Fruit fly (Drosophila melanogaster) whole organism, embryonic: ENCODE results near the gene trk.

ENCODE experiments used
- Abd-B ChIP-seq: fragments of 200-800 bp; sonication (Bioruptor generic); optimal IDR thresholded peaks from 2 replicates; lab custom pipeline; 2018; ENCODE audit warnings: missing biosample characterization, mild to moderate bottlenecking, missing genetic modification characterization, moderate library complexity
- Bgb ChIP-seq: fragments of 200-800 bp; sonication (Bioruptor generic); IDR thresholded peaks from 2 replicates; pipeline ENCODE4 v1.3.6; 2022; ENCODE audit warnings: missing biosample characterization, missing genetic modification characterization; ENCODE audit not compliant: partially characterized antibody
- CG1024 ChIP-seq: fragments of 200-800 bp; sonication (Bioruptor generic); IDR thresholded peaks from 2 replicates; pipeline ENCODE4 v1.3.6; 2022; ENCODE audit warnings: missing biosample characterization, missing genetic modification characterization
- CG10321 ChIP-seq: fragments of 200-800 bp; sonication (Bioruptor generic); IDR thresholded peaks from 2 replicates; pipeline ENCODE4 v1.3.6; 2022; ENCODE audit warnings: missing biosample characterization, missing genetic modification characterization
- CG10565 ChIP-seq: fragments of 200-800 bp; sonication (Bioruptor generic); optimal IDR thresholded peaks from 3 replicates; lab custom pipeline; 2016; ENCODE audit warnings: missing biosample characterization, mild to moderate bottlenecking, missing genetic modification characterization
- CG12659 ChIP-seq: fragments of 200-800 bp; sonication (Bioruptor generic); optimal IDR thresholded peaks from 3 replicates; lab custom pipeline; 2017; ENCODE audit warnings: mild to moderate bottlenecking, missing biosample characterization, missing genetic modification reagents, missing genetic modification characterization
- CG13287 ChIP-seq: fragments of 200-800 bp; sonication (Bioruptor generic); IDR thresholded peaks from 2 replicates; pipeline ENCODE4 v1.3.6; 2022; ENCODE audit warnings: missing biosample characterization, missing genetic modification characterization; ENCODE audit not compliant: partially characterized antibody
- CG13775 ChIP-seq: fragments of 200-800 bp; sonication (Bioruptor generic); optimal IDR thresholded peaks from 3 replicates; lab custom pipeline; 2017; ENCODE audit warnings: missing biosample characterization, mild to moderate bottlenecking, missing genetic modification characterization
- CG15269 ChIP-seq: fragments of 200-800 bp; sonication (Bioruptor generic); optimal IDR thresholded peaks from 2 replicates; lab custom pipeline; 2018; ENCODE audit warnings: missing biosample characterization, mild to moderate bottlenecking, missing genetic modification characterization, moderate library complexity
- CG1647 ChIP-seq: fragments of 200-800 bp; sonication (Bioruptor generic); optimal IDR thresholded peaks from 3 replicates; lab custom pipeline; 2016; ENCODE audit warnings: missing biosample characterization, missing genetic modification characterization
- CG17802 ChIP-seq: fragments of 200-800 bp; sonication (Bioruptor generic); optimal IDR thresholded peaks from 2 replicates; lab custom pipeline; 2018; ENCODE audit warnings: missing biosample characterization, mild to moderate bottlenecking, missing genetic modification characterization, moderate library complexity
- CG17912 ChIP-seq: fragments of 200-800 bp; sonication (Bioruptor generic); optimal IDR thresholded peaks from 2 replicates; lab custom pipeline; 2018; ENCODE audit warnings: missing biosample characterization, mild to moderate bottlenecking, missing genetic modification characterization
- CG18011 ChIP-seq: fragments of 200-800 bp; sonication (Bioruptor generic); optimal IDR thresholded peaks from 2 replicates; lab custom pipeline; 2017; ENCODE audit warnings: missing biosample characterization, missing genetic modification characterization, mild to moderate bottlenecking, moderate library complexity, missing genotype
- CG18262 ChIP-seq: fragments of 200-800 bp; optimal IDR thresholded peaks from 3 replicates; lab custom pipeline; 2019; ENCODE audit warnings: missing biosample characterization, mild to moderate bottlenecking, missing genetic modification characterization, moderate library complexity
- CG30020 ChIP-seq: fragments of 200-800 bp; optimal IDR thresholded peaks from 2 replicates; lab custom pipeline; 2019; ENCODE audit warnings: missing biosample characterization, mild to moderate bottlenecking, missing genetic modification characterization, moderate library complexity
- CG34224 ChIP-seq: fragments of 200-800 bp; sonication (Bioruptor generic); IDR thresholded peaks from 3 replicates; pipeline ENCODE4 v1.3.6; 2022; ENCODE audit warnings: missing biosample characterization, missing genetic modification characterization; ENCODE audit not compliant: partially characterized antibody
- CG34422 ChIP-seq: fragments of 200-800 bp; sonication (Bioruptor generic); IDR thresholded peaks from 3 replicates; pipeline ENCODE4 v1.3.6; 2022; ENCODE audit warnings: missing biosample characterization, missing genetic modification characterization
- CG3995 ChIP-seq: fragments of 200-800 bp; sonication (Bioruptor generic); optimal IDR thresholded peaks from 3 replicates; lab custom pipeline; 2016; ENCODE audit warnings: missing biosample characterization, missing genetic modification characterization
- CG6683 ChIP-seq: fragments of 200-800 bp; sonication (Bioruptor generic); optimal IDR thresholded peaks from 2 replicates; lab custom pipeline; 2017; ENCODE audit warnings: missing biosample characterization, mild to moderate bottlenecking, missing genetic modification characterization, missing genetic modification reagents
- CG6791 ChIP-seq: fragments of 200-800 bp; sonication (Bioruptor generic); IDR thresholded peaks from 3 replicates; pipeline ENCODE4 v1.3.6; 2022; ENCODE audit warnings: missing biosample characterization, missing genetic modification characterization; ENCODE audit not compliant: partially characterized antibody
- Chrac-16 ChIP-seq: fragments of 200-800 bp; sonication (Bioruptor generic); optimal IDR thresholded peaks from 3 replicates; lab custom pipeline; 2016; ENCODE audit warnings: missing biosample characterization, missing genetic modification characterization
- D19A ChIP-seq: fragments of 200-800 bp; optimal IDR thresholded peaks from 3 replicates; lab custom pipeline; 2019; ENCODE audit warnings: missing biosample characterization, mild to moderate bottlenecking, missing genetic modification characterization, moderate library complexity
- Dek ChIP-seq: fragments of 200-800 bp; sonication (Bioruptor generic); optimal IDR thresholded peaks from 3 replicates; lab custom pipeline; 2019; ENCODE audit warnings: missing biosample characterization, mild to moderate bottlenecking, missing genetic modification characterization, moderate library complexity
- Drgx ChIP-seq: fragments of 200-800 bp; sonication (Bioruptor generic); IDR thresholded peaks from 2 replicates; pipeline ENCODE4 v1.3.6; 2022; ENCODE audit warnings: missing biosample characterization, missing genetic modification characterization
- Hmx ChIP-seq: fragments of 200-800 bp; sonication (Bioruptor generic); optimal IDR thresholded peaks from 2 replicates; lab custom pipeline; 2016; ENCODE audit warnings: missing biosample characterization, missing genetic modification characterization
- MESR4 ChIP-seq: fragments of 200-800 bp; sonication (Bioruptor generic); optimal IDR thresholded peaks from 2 replicates; lab custom pipeline; 2018; ENCODE audit warnings: missing biosample characterization, mild to moderate bottlenecking, missing genetic modification characterization, moderate library complexity
- Myb ChIP-seq: fragments of 200-800 bp; sonication (Bioruptor generic); optimal IDR thresholded peaks from 2 replicates; lab custom pipeline; 2016; ENCODE audit warnings: missing biosample characterization, missing genetic modification characterization
- Neu2 ChIP-seq: fragments of 200-800 bp; sonication (Bioruptor generic); optimal IDR thresholded peaks from 3 replicates; lab custom pipeline; 2016; ENCODE audit warnings: missing biosample characterization, missing genetic modification characterization, borderline replicate concordance
- Sox102F ChIP-seq: fragments of 200-800 bp; sonication (Bioruptor generic); optimal IDR thresholded peaks from 2 replicates; lab custom pipeline; 2018; ENCODE audit warnings: missing biosample characterization, mild to moderate bottlenecking, missing genetic modification characterization, moderate library complexity
- Sry-δ ChIP-seq: fragments of 200-800 bp; sonication (Bioruptor generic); optimal IDR thresholded peaks from 2 replicates; lab custom pipeline; 2016; ENCODE audit warnings: missing biosample characterization, missing genetic modification characterization
- ab ChIP-seq: fragments of 200-800 bp; sonication (Bioruptor generic); optimal IDR thresholded peaks from 2 replicates; lab custom pipeline; 2016; ENCODE audit warnings: missing biosample characterization, missing genetic modification characterization
- cg ChIP-seq: fragments of 200-800 bp; sonication (Bioruptor generic); optimal IDR thresholded peaks from 3 replicates; lab custom pipeline; 2019; ENCODE audit warnings: missing biosample characterization, mild to moderate bottlenecking, missing genetic modification characterization, moderate library complexity
- crp ChIP-seq, 2 experiments: fragments of 200-800 bp; sonication (Bioruptor generic); optimal IDR thresholded peaks; 2 replicates in 1 of 2; 3 replicates in 1 of 2; lab custom pipeline; 2017; ENCODE audit warnings: missing biosample characterization in 2 of 2, missing genetic modification characterization in 2 of 2, mild to moderate bottlenecking in 1 of 2, moderate library complexity in 1 of 2
- cwo ChIP-seq: fragments of 200-800 bp; sonication (Bioruptor generic); optimal IDR thresholded peaks from 3 replicates; lab custom pipeline; 2017; ENCODE audit warnings: missing biosample characterization, missing genetic modification characterization, mild to moderate bottlenecking, moderate library complexity, missing genetic modification reagents
- dati ChIP-seq: fragments of 200-800 bp; sonication (Bioruptor generic); IDR thresholded peaks from 2 replicates; pipeline ENCODE4 v1.3.6; 2022; ENCODE audit warnings: missing biosample characterization, missing genetic modification characterization
- fd96Cb ChIP-seq: fragments of 200-800 bp; sonication (Bioruptor generic); optimal IDR thresholded peaks from 2 replicates; lab custom pipeline; 2018; ENCODE audit warnings: missing biosample characterization, mild to moderate bottlenecking, missing genetic modification characterization, moderate library complexity
- gem ChIP-seq: fragments of 200-800 bp; sonication (Bioruptor generic); optimal IDR thresholded peaks from 2 replicates; lab custom pipeline; 2019; ENCODE audit warnings: missing biosample characterization, mild to moderate bottlenecking, missing genetic modification characterization, moderate library complexity
- lab ChIP-seq: fragments of 200-800 bp; sonication (Bioruptor generic); optimal IDR thresholded peaks from 3 replicates; lab custom pipeline; 2017; ENCODE audit warnings: missing biosample characterization, missing genetic modification characterization, mild to moderate bottlenecking, moderate library complexity, missing genetic modification reagents
- lilli ChIP-seq: fragments of 200-800 bp; sonication (Bioruptor generic); optimal IDR thresholded peaks from 3 replicates; lab custom pipeline; 2016; ENCODE audit warnings: missing biosample characterization, missing genetic modification characterization
- row ChIP-seq: fragments of 200-800 bp; sonication (Bioruptor generic); IDR thresholded peaks from 3 replicates; pipeline ENCODE4 v1.3.6; 2022; ENCODE audit warnings: missing biosample characterization, missing genetic modification characterization
- sd ChIP-seq: fragments of 200-800 bp; sonication (Bioruptor generic); optimal IDR thresholded peaks from 3 replicates; lab custom pipeline; 2018; ENCODE audit warnings: missing biosample characterization, mild to moderate bottlenecking, missing genetic modification characterization, moderate library complexity
- sens ChIP-seq: fragments of 200-800 bp; sonication (Bioruptor generic); peaks from one replicate; lab custom pipeline; 2016; ENCODE audit warnings: missing biosample characterization, missing genetic modification characterization
- stwl ChIP-seq: fragments of 200-800 bp; sonication (Bioruptor generic); optimal IDR thresholded peaks from 3 replicates; lab custom pipeline; 2018; ENCODE audit warnings: missing biosample characterization, mild to moderate bottlenecking, missing genetic modification characterization, moderate library complexity
- vvl ChIP-seq: fragments of 200-800 bp; sonication (Bioruptor generic); IDR thresholded peaks from 2 replicates; pipeline ENCODE4 v1.3.6; 2022; ENCODE audit warnings: missing biosample characterization, missing genetic modification characterization

The trk gene

dm6 chr2L:10237725-10238446 lies 34.2 kb downstream of the trk start, which contains the start of gene mthl15 (continued):
- TF ChIP-seq CG10321 (GFP tag; lab: Robert Waterston, UW) (no peak), cg (GFP tag; lab: Kevin White, UChicago) (peak; percentile 68), ab (GFP tag; lab: Kevin White, UChicago) (no peak), row (0 out of 3 replicates have a peak, but pooled peaks have one; percentile 11), CG17912 (GFP tag; lab: Kevin White, UChicago) (peak; percentile 22)

dm6 chr2L:10232827-10233226 lies 39.3 kb downstream of the trk start:
- no peak for TF ChIP-seq Chrac-16 (GFP tag; lab: Kevin White, UChicago)
- no peak for TF ChIP-seq lilli
- TF ChIP-seq cwo (GFP tag; lab: Kevin White, UChicago) = no peak
- no peak for TF ChIP-seq vvl
- no peak for TF ChIP-seq CG1647 (GFP tag; lab: Kevin White, UChicago)
- TF ChIP-seq crp (GFP tag; optimal IDR thresholded peaks at IDR 0.05; lab: Kevin White, UChicago) = no peak
- TF ChIP-seq CG18262 (tag; lab: Kevin White, UChicago) = no peak
- TF ChIP-seq D19A (tag; lab: Kevin White, UChicago) = peak; percentile 62
- no peak for TF ChIP-seq Abd-B (GFP tag; lab: Kevin White, UChicago)
- no peak for TF ChIP-seq Drgx (GFP tag; lab: Robert Waterston, UW)
- peak; percentile 11 for TF ChIP-seq Hmx (GFP tag; lab: Kevin White, UChicago)
- peak; percentile 48 for TF ChIP-seq sens (GFP tag; lab: Kevin White, UChicago)
- no peak for TF ChIP-seq CG13775
- TF ChIP-seq CG10321 (GFP tag; lab: Robert Waterston, UW) = no peak

DNA sequence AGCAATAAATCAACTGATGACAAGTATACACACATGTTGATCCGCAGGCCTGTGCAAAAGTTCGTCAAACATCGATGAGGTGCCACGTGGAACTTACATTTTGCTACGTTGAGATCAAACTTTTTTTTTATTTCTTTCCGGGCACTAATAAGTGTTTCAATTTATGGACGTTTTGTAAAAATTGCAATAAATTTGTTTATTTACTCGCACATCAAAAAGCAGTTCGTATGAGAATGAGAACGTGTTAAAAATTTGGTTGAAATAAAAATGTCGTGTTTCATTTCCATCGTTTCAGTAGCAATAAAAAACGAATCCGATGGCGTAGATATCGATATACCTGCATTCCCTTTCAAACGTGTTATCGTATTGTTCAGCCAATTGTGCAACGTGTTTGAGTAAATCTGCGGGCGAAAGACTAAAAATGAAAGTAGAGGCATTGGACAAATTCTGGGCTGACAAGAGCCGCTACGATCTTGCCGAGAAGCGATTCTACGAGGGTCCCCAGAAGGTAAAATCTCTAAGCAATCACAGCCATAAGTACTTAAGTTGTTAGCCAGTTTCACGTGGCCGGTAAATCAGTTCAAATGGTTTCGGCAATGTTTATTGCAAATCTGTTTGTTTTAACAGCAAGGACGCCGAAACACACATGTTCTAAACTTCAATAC lies 39.8 kb downstream of the trk start, which contains the start of gene eEF1delta:
eEF1delta (plus strand) TSS at position 356 of the 665 bp plus-strand sequence.
- TF ChIP-seq lab (GFP tag; lab: Kevin White, UChicago) (no peak), CG10565 (GFP tag; lab: Kevin White, UChicago) (no peak), CG34224 (peak; percentile 55; the same call in 1 of the 3 replicates), CG17802 (tag; lab: Kevin White, UChicago) (peak; percentile 98), Neu2 (no peak), gem (tag; lab: Kevin White, UChicago) (no peak), CG3995 (no peak), CG34422 (GFP tag; lab: Robert Waterston, UW) (peak; percentile 37; the same call in 1 of the 3 replicates), dati (GFP tag; lab: Robert Waterston, UW) (no peak), fd96Cb (tag; lab: Kevin White, UChicago) (no peak), Myb (GFP tag; lab: Kevin White, UChicago) (no peak), Sox102F (GFP tag; lab: Kevin White, UChicago) (no peak), CG6791 (GFP tag; lab: Robert Waterston, UW) (no peak), CG6683 (GFP tag; lab: Kevin White, UChicago) (no peak), Sry-δ (GFP tag; lab: Kevin White, UChicago) (peak; percentile 30), CG13287 (peak; percentile 25; the same call in 1 of the 2 replicates), sd (tag; lab: Kevin White, UChicago) (peak; percentile 27), CG18011 (GFP tag; lab: Kevin White, UChicago) (no peak), stwl (no peak), Dek (no peak), CG30020 (tag; lab: Kevin White, UChicago) (peak; percentile 97), Bgb (0 out of 2 replicates have a peak, but pooled peaks have one; percentile 39), CG12659 (GFP tag; lab: Kevin White, UChicago) (peak; percentile 53), MESR4 (peak; percentile 68), CG1024 (GFP tag; lab: Robert Waterston, UW) (peak; percentile 93), CG15269 (no peak)
